Worm (Caenorhabditis elegans) whole organism, young adult: Measurements from ENCODE around the gene fbxb-49.

Experiments
- lin-54 ChIP-seq: fragments of 200-800 bp; sonication (Bioruptor generic); optimal IDR thresholded peaks from 2 replicates; lab custom pipeline; 2018; ENCODE audit warnings: mild to moderate bottlenecking, missing genetic modification characterization, missing compliant biosample characterization
- sea-2 ChIP-seq: fragments of 200-800 bp; sonication (Bioruptor generic); IDR thresholded peaks from 2 replicates; pipeline ENCODE4 v1.3.6; 2022; ENCODE audit warnings: missing genetic modification characterization, missing compliant biosample characterization
- unc-62 ChIP-seq: fragments of 150-350 bp; optimal IDR thresholded peaks from 2 replicates; lab custom pipeline; 2014; ENCODE audit warnings: missing biosample characterization, missing genetic modification reagents, missing genetic modification characterization

DNA sequence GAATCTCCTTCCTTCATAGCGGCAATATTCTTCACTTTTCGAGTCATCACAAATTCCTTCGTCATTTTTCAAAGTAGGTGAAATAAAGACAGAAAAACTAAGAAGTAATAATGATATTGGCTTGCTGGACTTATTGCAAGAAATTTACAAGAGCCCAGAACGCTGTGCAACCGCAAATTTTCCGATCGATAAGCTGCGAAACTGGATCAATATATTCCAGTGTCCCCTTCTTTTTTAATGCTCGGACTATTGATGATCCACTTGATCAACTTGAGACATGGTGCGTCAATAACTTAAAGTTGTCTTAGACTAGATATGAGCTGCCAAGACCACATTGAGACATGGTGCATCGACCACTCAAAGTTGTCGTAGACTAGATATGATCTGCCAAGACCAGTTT is 37.8 kb downstream of the fbxb-49 start, which contains the start of gene bath-33:
- TF ChIP-seq lin-54 (GFP tag; lab: Kevin White, UChicago) (no peak), sea-2 (no peak), unc-62 (GFP tag; lab: Kevin White, UChicago) (no peak)
